Worm (Caenorhabditis elegans) whole organism, L1 larva: ENCODE results near the gene hmit-1.3.
A peak's percentile ranks its signal among the peaks of the same experiment; 100 is the strongest.

Experiments used
- C16A3.4 ChIP-seq: fragments of 150-350 bp; optimal IDR thresholded peaks from 2 replicates; lab custom pipeline; 2014; ENCODE audit warnings: missing biosample characterization, missing genetic modification characterization
- F16B12.6 ChIP-seq: fragments of 150-350 bp; optimal IDR thresholded peaks from 2 replicates; lab custom pipeline; 2014; ENCODE audit warnings: missing biosample characterization, missing genetic modification characterization
- aha-1 ChIP-seq: fragments of 150-350 bp; optimal IDR thresholded peaks from 2 replicates; lab custom pipeline; 2014; ENCODE audit warnings: missing biosample characterization, missing genetic modification characterization
- alr-1 ChIP-seq: fragments of 200-800 bp; sonication (Bioruptor generic); optimal IDR thresholded peaks from 2 replicates; lab custom pipeline; 2018; ENCODE audit warnings: borderline replicate concordance, mild to moderate bottlenecking, missing genetic modification characterization, missing compliant biosample characterization
- aly-2 ChIP-seq: fragments of 150-350 bp; optimal IDR thresholded peaks from 2 replicates; lab custom pipeline; 2014; ENCODE audit warnings: missing biosample characterization, missing genetic modification characterization
- ama-1 ChIP-seq: fragments of 150-350 bp; optimal IDR thresholded peaks from 2 replicates; lab custom pipeline; 2014
- blmp-1 ChIP-seq: fragments of 150-350 bp; optimal IDR thresholded peaks from 2 replicates; lab custom pipeline; 2014; ENCODE audit warnings: missing biosample characterization, missing genetic modification characterization
- ceh-88 ChIP-seq: fragments of 200-800 bp; sonication (Bioruptor generic); IDR thresholded peaks from 2 replicates; pipeline ENCODE4 v1.3.6; 2022; ENCODE audit warnings: missing genetic modification characterization, missing compliant biosample characterization
- ceh-90 ChIP-seq: sonication (generic microtip); optimal IDR thresholded peaks from 2 replicates; lab custom pipeline; 2016; ENCODE audit warnings: missing genetic modification characterization, missing compliant biosample characterization
- ces-1 ChIP-seq: fragments of 150-350 bp; optimal IDR thresholded peaks from 2 replicates; lab custom pipeline; 2014; ENCODE audit warnings: missing biosample characterization, missing genetic modification reagents, missing genetic modification characterization
- dpl-1 ChIP-seq, 3 experiments: fragments of 150-350 bp in 2 of 3; sonication (generic microtip) in 1 of 3; optimal IDR thresholded peaks; 2 replicates each; lab custom pipeline; 2014 to 2017; ENCODE audit warnings: missing biosample characterization in 3 of 3, missing genetic modification characterization in 3 of 3, missing genetic modification reagents in 3 of 3
- dsc-1 ChIP-seq: sonication (generic microtip); optimal IDR thresholded peaks from 2 replicates; lab custom pipeline; 2016; ENCODE audit warnings: mild to moderate bottlenecking, missing genetic modification characterization, missing compliant biosample characterization
- egl-13 ChIP-seq: sonication (generic microtip); optimal IDR thresholded peaks from 2 replicates; lab custom pipeline; 2016; ENCODE audit warnings: missing genotype, missing genetic modification reagents, missing genetic modification characterization, missing compliant biosample characterization
- egl-27 ChIP-seq, 2 experiments: fragments of 150-350 bp in 1 of 2; sonication (generic microtip); optimal IDR thresholded peaks; 3 replicates each; lab custom pipeline; 2017 to 2018; ENCODE audit warnings: missing biosample characterization in 2 of 2, missing genetic modification characterization in 2 of 2, missing genetic modification reagents in 2 of 2
- ets-5 ChIP-seq: fragments of 200-800 bp; sonication (Bioruptor generic); IDR thresholded peaks from 2 replicates; pipeline ENCODE4 v1.3.6; 2022; ENCODE audit warnings: missing genetic modification characterization, missing compliant biosample characterization
- fkh-10 ChIP-seq: sonication (generic microtip); optimal IDR thresholded peaks from 2 replicates; lab custom pipeline; 2017; ENCODE audit warnings: missing biosample characterization, missing genetic modification reagents, missing genetic modification characterization
- fkh-8 ChIP-seq: sonication (generic microtip); optimal IDR thresholded peaks from 2 replicates; lab custom pipeline; 2016; ENCODE audit warnings: mild to moderate bottlenecking, missing genetic modification characterization, missing compliant biosample characterization
- hlh-4 ChIP-seq: sonication (generic microtip); optimal IDR thresholded peaks from 2 replicates; lab custom pipeline; 2016; ENCODE audit warnings: mild to moderate bottlenecking, missing genetic modification characterization, missing compliant biosample characterization
- hpl-2 ChIP-seq: fragments of 150-350 bp; optimal IDR thresholded peaks from 2 replicates; lab custom pipeline; 2014; ENCODE audit warnings: missing biosample characterization, missing genetic modification reagents, missing genetic modification characterization
- irx-1 ChIP-seq: sonication (generic microtip); optimal IDR thresholded peaks from 2 replicates; lab custom pipeline; 2016; ENCODE audit warnings: missing genetic modification characterization, missing compliant biosample characterization
- jun-1 ChIP-seq: fragments of 150-350 bp; optimal IDR thresholded peaks from 2 replicates; lab custom pipeline; 2014; ENCODE audit warnings: missing biosample characterization, missing genetic modification reagents, missing genetic modification characterization
- lin-13 ChIP-seq: fragments of 150-350 bp; optimal IDR thresholded peaks from 2 replicates; lab custom pipeline; 2014; ENCODE audit warnings: missing biosample characterization, missing genetic modification reagents, missing genetic modification characterization
- lin-15B ChIP-seq: fragments of 150-350 bp; sonication (generic microtip); optimal IDR thresholded peaks from 3 replicates; lab custom pipeline; 2014; ENCODE audit warnings: missing biosample characterization, missing genetic modification characterization
- lin-35 ChIP-seq, 2 experiments: fragments of 150-350 bp; optimal IDR thresholded peaks; 2 replicates each; lab custom pipeline; 2014; ENCODE audit warnings: missing biosample characterization in 2 of 2, missing genetic modification characterization in 2 of 2, missing genetic modification reagents in 2 of 2
- lir-3 ChIP-seq: sonication (generic microtip); optimal IDR thresholded peaks from 2 replicates; lab custom pipeline; 2016; ENCODE audit warnings: mild to moderate bottlenecking, missing genetic modification characterization, moderate library complexity, missing compliant biosample characterization; ENCODE audit not compliant: poor library complexity
- lsy-2 ChIP-seq, 2 experiments: fragments of 150-350 bp; optimal IDR thresholded peaks; 2 replicates each; lab custom pipeline; 2014; ENCODE audit warnings: missing biosample characterization in 2 of 2, missing genetic modification characterization in 2 of 2
- mab-9 ChIP-seq: fragments of 200-800 bp; sonication (Bioruptor generic); IDR thresholded peaks from 2 replicates; pipeline ENCODE4 v1.3.6; 2022; ENCODE audit warnings: missing genetic modification reagents, missing genetic modification characterization, missing compliant biosample characterization
- mdl-1 ChIP-seq, 2 experiments: fragments of 150-350 bp; optimal IDR thresholded peaks; 2 replicates each; lab custom pipeline; 2014 to 2017; ENCODE audit warnings: missing biosample characterization in 2 of 2, missing genetic modification characterization in 2 of 2, inconsistent platforms in 1 of 2
- mep-1 ChIP-seq: fragments of 150-350 bp; optimal IDR thresholded peaks from 2 replicates; lab custom pipeline; 2014; ENCODE audit warnings: missing biosample characterization, missing genetic modification characterization
- nhr-19 ChIP-seq: fragments of 200-800 bp; sonication (Bioruptor generic); conservative IDR thresholded peaks from 2 replicates; pipeline ENCODE4 v1.3.6; 2022; ENCODE audit warnings: missing genetic modification characterization, missing compliant biosample characterization
- nhr-20 ChIP-seq: sonication (generic microtip); optimal IDR thresholded peaks from 2 replicates; lab custom pipeline; 2016; ENCODE audit warnings: mild to moderate bottlenecking, missing genetic modification characterization, missing compliant biosample characterization
- nhr-28 ChIP-seq: fragments of 150-350 bp; optimal IDR thresholded peaks from 2 replicates; lab custom pipeline; 2014; ENCODE audit warnings: missing biosample characterization, missing genetic modification characterization
- nhr-47 ChIP-seq: sonication (generic microtip); optimal IDR thresholded peaks from 2 replicates; lab custom pipeline; 2016; ENCODE audit warnings: mild to moderate bottlenecking, missing genetic modification characterization, moderate library complexity, missing compliant biosample characterization
- nhr-71 ChIP-seq: sonication (generic microtip); optimal IDR thresholded peaks from 2 replicates; lab custom pipeline; 2016; ENCODE audit warnings: mild to moderate bottlenecking, missing genetic modification characterization, moderate library complexity, missing compliant biosample characterization
- nhr-77 ChIP-seq: fragments of 150-350 bp; optimal IDR thresholded peaks from 2 replicates; lab custom pipeline; 2014; ENCODE audit warnings: missing biosample characterization, missing genetic modification characterization
- nhr-84 ChIP-seq: sonication (generic microtip); optimal IDR thresholded peaks from 2 replicates; lab custom pipeline; 2017; ENCODE audit warnings: missing biosample characterization, missing genetic modification characterization
- nhr-85 ChIP-seq: sonication (generic microtip); peaks from one replicate; lab custom pipeline; 2016; ENCODE audit warnings: missing genetic modification characterization, inconsistent platforms, missing compliant biosample characterization
- nhr-90 ChIP-seq: sonication (generic microtip); optimal IDR thresholded peaks from 2 replicates; lab custom pipeline; 2016; ENCODE audit warnings: mild to moderate bottlenecking, missing genetic modification characterization, missing compliant biosample characterization; ENCODE audit not compliant: poor library complexity
- pax-3 ChIP-seq: fragments of 200-800 bp; sonication (Bioruptor generic); optimal IDR thresholded peaks from 2 replicates; lab custom pipeline; 2018; ENCODE audit warnings: mild to moderate bottlenecking, missing genetic modification characterization, moderate library complexity, missing compliant biosample characterization
- pqm-1 ChIP-seq: sonication (generic microtip); optimal IDR thresholded peaks from 3 replicates; lab custom pipeline; 2017; ENCODE audit warnings: missing biosample characterization, missing genetic modification characterization
- rnt-1 ChIP-seq: sonication (generic microtip); optimal IDR thresholded peaks from 2 replicates; lab custom pipeline; 2016; ENCODE audit warnings: mild to moderate bottlenecking, missing genetic modification characterization, moderate library complexity, missing compliant biosample characterization
- snpc-4 ChIP-seq: fragments of 150-350 bp; optimal IDR thresholded peaks from 2 replicates; lab custom pipeline; 2014; ENCODE audit warnings: missing biosample characterization, missing genetic modification characterization
- snu-23 ChIP-seq: sonication (generic microtip); optimal IDR thresholded peaks from 2 replicates; lab custom pipeline; 2016; ENCODE audit warnings: missing genetic modification characterization, missing compliant biosample characterization
- sox-4 ChIP-seq: sonication (generic microtip); optimal IDR thresholded peaks from 2 replicates; lab custom pipeline; 2016; ENCODE audit warnings: missing genetic modification characterization, missing compliant biosample characterization
- sptf-1 ChIP-seq: fragments of 150-350 bp; optimal IDR thresholded peaks from 2 replicates; lab custom pipeline; 2014; ENCODE audit warnings: missing biosample characterization, missing genetic modification characterization
- unc-30 ChIP-seq: sonication (generic microtip); optimal IDR thresholded peaks from 2 replicates; lab custom pipeline; 2017; ENCODE audit warnings: missing biosample characterization, missing genetic modification characterization
- unc-62 ChIP-seq: fragments of 150-350 bp; optimal IDR thresholded peaks from 2 replicates; lab custom pipeline; 2014; ENCODE audit warnings: missing biosample characterization, missing genetic modification reagents, missing genetic modification characterization
- unc-86 ChIP-seq: sonication (generic microtip); optimal IDR thresholded peaks from 2 replicates; lab custom pipeline; 2016; ENCODE audit warnings: missing genetic modification characterization, missing compliant biosample characterization
- unc-98 ChIP-seq: fragments of 200-800 bp; sonication (Bioruptor generic); IDR thresholded peaks from 2 replicates; pipeline ENCODE4 v1.3.6; 2022; ENCODE audit warnings: missing genetic modification characterization, missing compliant biosample characterization
- vab-15 ChIP-seq: sonication (generic microtip); optimal IDR thresholded peaks from 2 replicates; lab custom pipeline; 2017; ENCODE audit warnings: missing genotype, mild to moderate bottlenecking, missing genetic modification characterization, missing compliant biosample characterization
- zag-1 ChIP-seq: fragments of 150-350 bp; optimal IDR thresholded peaks from 2 replicates; lab custom pipeline; 2014; ENCODE audit warnings: missing biosample characterization, missing genetic modification characterization
- zip-4 ChIP-seq: fragments of 200-800 bp; sonication (Bioruptor generic); optimal IDR thresholded peaks from 2 replicates; lab custom pipeline; 2018; ENCODE audit warnings: mild to moderate bottlenecking, missing genetic modification characterization, moderate library complexity, missing compliant biosample characterization
- ztf-11 ChIP-seq, 2 experiments: sonication (generic microtip); optimal IDR thresholded peaks; 2 replicates each; lab custom pipeline; 2016 to 2017; ENCODE audit warnings: missing genetic modification characterization in 2 of 2, missing biosample characterization in 1 of 2, missing compliant biosample characterization in 1 of 2

The hmit-1.3 gene

ce11 chrIII:3532035-3532434 is 12.6 kb upstream of the hmit-1.3 start (continued):
- TF ChIP-seq aha-1 (tag; lab: Kevin White, UChicago) (no peak), nhr-84 (tag; lab: Kevin White, UChicago) (no peak), unc-86 (tag; lab: Kevin White, UChicago) (peak; percentile 76), irx-1 (tag; lab: Kevin White, UChicago) (no peak), rnt-1 (tag; lab: Kevin White, UChicago) (no peak), lsy-2 (tag; optimal IDR thresholded peaks at IDR 0.05; lab: Kevin White, UChicago) (peak; percentile 61 to 77), sptf-1 (tag; lab: Kevin White, UChicago) (no peak), unc-62 (GFP tag; lab: Kevin White, UChicago) (no peak), egl-13 (tag; lab: Kevin White, UChicago) (peak; percentile 37), ceh-90 (tag; lab: Kevin White, UChicago) (no peak), hpl-2 (GFP tag; lab: Kevin White, UChicago) (no peak), ces-1 (GFP tag; lab: Kevin White, UChicago) (no peak), snu-23 (GFP tag; lab: Kevin White, UChicago) (peak; percentile 76), vab-15 (no peak), lin-13 (peak; percentile 0), unc-30 (tag; lab: Kevin White, UChicago) (no peak), unc-98 (GFP tag; lab: Robert Waterston, UW) (no peak), dsc-1 (tag; lab: Kevin White, UChicago) (peak; percentile 47), F16B12.6 (tag; lab: Kevin White, UChicago) (peak; percentile 18), mdl-1 (tag; optimal IDR thresholded peaks at IDR 0.05; lab: Kevin White, UChicago) (peak in 1 of 2 experiments; percentile 41), nhr-20 (tag; lab: Kevin White, UChicago) (no peak), nhr-28 (no peak), nhr-85 (tag; lab: Kevin White, UChicago) (peak; percentile 75), lir-3 (tag; lab: Kevin White, UChicago) (peak; percentile 19), dpl-1 (GFP tag; optimal IDR thresholded peaks at IDR 0.05; lab: Kevin White, UChicago) (peak; percentile 5 to 52 (median 21)), ceh-88 (GFP tag; lab: Robert Waterston, UW) (no peak; the same call in 1 of the 2 replicates), fkh-10 (peak; percentile 1), blmp-1 (tag; lab: Kevin White, UChicago) (peak; percentile 52), ets-5 (GFP tag; lab: Robert Waterston, UW) (no peak), zip-4 (GFP tag; lab: Kevin White, UChicago) (no peak), sox-4 (tag; lab: Kevin White, UChicago) (no peak), jun-1 (tag; lab: Kevin White, UChicago) (peak; percentile 43), fkh-8 (tag; lab: Kevin White, UChicago) (peak; percentile 76), zag-1 (tag; lab: Kevin White, UChicago) (peak; percentile 15), ztf-11 (tag; optimal IDR thresholded peaks at IDR 0.05; lab: Kevin White, UChicago) (peak in 1 of 2 experiments; percentile 29), nhr-77 (tag; lab: Kevin White, UChicago) (no peak), nhr-47 (tag; lab: Kevin White, UChicago) (peak; percentile 73), egl-27 (tag; optimal IDR thresholded peaks at IDR 0.05; lab: Kevin White, UChicago) (peak; percentile 8 to 34), nhr-71 (tag; lab: Kevin White, UChicago) (peak; percentile 69), C16A3.4 (tag; lab: Kevin White, UChicago) (no peak), mep-1 (peak; percentile 82), ama-1 (lab: Kevin White, UChicago) (peak; percentile 18), alr-1 (tag; lab: Kevin White, UChicago) (no peak), snpc-4 (tag; lab: Kevin White, UChicago) (no peak), pax-3 (tag; lab: Kevin White, UChicago) (no peak), mab-9 (GFP tag; lab: Robert Waterston, UW) (no peak), nhr-90 (tag; lab: Kevin White, UChicago) (no peak), pqm-1 (tag; lab: Kevin White, UChicago) (no peak), aly-2 (no peak), nhr-19 (GFP tag; lab: Robert Waterston, UW) (no peak; the same call in 1 of the 2 replicates), hlh-4 (no peak), lin-35 (GFP tag; optimal IDR thresholded peaks at IDR 0.05; lab: Kevin White, UChicago) (peak; percentile 62 to 68), lin-15B (no peak)
